Worm (Caenorhabditis elegans) whole organism, L3 larva: ENCODE results near the gene gck-4.

Source experiments
- R02D3.7 ChIP-seq: fragments of 150-350 bp; optimal IDR thresholded peaks from 2 replicates; lab custom pipeline; 2014; ENCODE audit warnings: missing biosample characterization, missing genetic modification characterization
- ZK546.5 ChIP-seq: sonication (generic microtip); optimal IDR thresholded peaks from 2 replicates; lab custom pipeline; 2017; ENCODE audit warnings: missing biosample characterization, missing genetic modification characterization
- aly-2 ChIP-seq: fragments of 150-350 bp; optimal IDR thresholded peaks from 2 replicates; lab custom pipeline; 2014; ENCODE audit warnings: missing biosample characterization, missing genetic modification characterization
- ama-1 ChIP-seq: fragments of 150-350 bp; optimal IDR thresholded peaks from 2 replicates; lab custom pipeline; 2018
- ceh-16 ChIP-seq: sonication (generic microtip); optimal IDR thresholded peaks from 2 replicates; lab custom pipeline; 2017; ENCODE audit warnings: missing biosample characterization, missing genetic modification characterization
- ceh-28 ChIP-seq: fragments of 150-350 bp; optimal IDR thresholded peaks from 2 replicates; lab custom pipeline; 2014; ENCODE audit warnings: missing biosample characterization, missing genetic modification reagents, missing genetic modification characterization
- ceh-82 ChIP-seq: fragments of 150-350 bp; optimal IDR thresholded peaks from 2 replicates; lab custom pipeline; 2014; ENCODE audit warnings: missing biosample characterization, missing genetic modification characterization
- ceh-9 ChIP-seq: sonication (generic microtip); optimal IDR thresholded peaks from 2 replicates; lab custom pipeline; 2018; ENCODE audit warnings: missing biosample characterization, missing genetic modification characterization
- daf-12 ChIP-seq: fragments of 150-350 bp; optimal IDR thresholded peaks from 2 replicates; lab custom pipeline; 2014; ENCODE audit warnings: missing biosample characterization, missing genetic modification reagents, missing genetic modification characterization
- egl-27 ChIP-seq: sonication (generic microtip); optimal IDR thresholded peaks from 4 replicates; lab custom pipeline; 2017; ENCODE audit warnings: missing biosample characterization, missing genetic modification reagents, missing genetic modification characterization
- egl-5 ChIP-seq: fragments of 150-350 bp; optimal IDR thresholded peaks from 2 replicates; lab custom pipeline; 2017; ENCODE audit warnings: missing biosample characterization, missing genetic modification reagents, missing genetic modification characterization, inconsistent platforms
- elt-1 ChIP-seq: fragments of 150-350 bp; optimal IDR thresholded peaks from 2 replicates; lab custom pipeline; 2014; ENCODE audit warnings: missing biosample characterization, missing genetic modification characterization
- elt-2 ChIP-seq: sonication (generic microtip); optimal IDR thresholded peaks from 2 replicates; lab custom pipeline; 2016; ENCODE audit warnings: missing genetic modification reagents, mild to moderate bottlenecking, missing genetic modification characterization, missing compliant biosample characterization
- elt-3 ChIP-seq, 3 experiments: fragments of 150-350 bp in 1 of 3; sonication (generic microtip) in 2 of 3; optimal IDR thresholded peaks; 2 replicates in 2 of 3; 4 replicates in 1 of 3; lab custom pipeline; 2014 to 2017; ENCODE audit warnings: missing biosample characterization in 3 of 3, missing genetic modification characterization in 3 of 3
- eor-1 ChIP-seq, 2 experiments: fragments of 150-350 bp; optimal IDR thresholded peaks; 2 replicates each; lab custom pipeline; 2014 to 2018; ENCODE audit warnings: missing biosample characterization in 2 of 2, missing genetic modification characterization in 2 of 2
- fkh-10 ChIP-seq: sonication (generic microtip); optimal IDR thresholded peaks from 2 replicates; lab custom pipeline; 2017; ENCODE audit warnings: missing biosample characterization, missing genetic modification reagents, missing genetic modification characterization
- fkh-2 ChIP-seq: fragments of 150-350 bp; optimal IDR thresholded peaks from 2 replicates; lab custom pipeline; 2014; ENCODE audit warnings: missing biosample characterization, missing genetic modification reagents, missing genetic modification characterization
- fos-1 ChIP-seq: fragments of 150-350 bp; optimal IDR thresholded peaks from 2 replicates; lab custom pipeline; 2014; ENCODE audit warnings: missing biosample characterization, missing genetic modification characterization
- hmg-11 ChIP-seq: sonication (generic microtip); optimal IDR thresholded peaks from 2 replicates; lab custom pipeline; 2016; ENCODE audit warnings: missing genetic modification characterization, missing compliant biosample characterization
- jun-1 ChIP-seq: fragments of 150-350 bp; optimal IDR thresholded peaks from 2 replicates; lab custom pipeline; 2014; ENCODE audit warnings: missing biosample characterization, missing genetic modification reagents, missing genetic modification characterization
- lin-15B ChIP-seq: fragments of 150-350 bp; optimal IDR thresholded peaks from 2 replicates; lab custom pipeline; 2014; ENCODE audit warnings: missing biosample characterization, missing genetic modification characterization
- lin-39 ChIP-seq: fragments of 150-350 bp; optimal IDR thresholded peaks from 2 replicates; lab custom pipeline; 2018; ENCODE audit warnings: missing biosample characterization, missing genetic modification reagents, missing genetic modification characterization
- lsy-12 ChIP-seq: sonication (generic microtip); optimal IDR thresholded peaks from 2 replicates; lab custom pipeline; 2016; ENCODE audit warnings: mild to moderate bottlenecking, missing genetic modification characterization, missing compliant biosample characterization
- mdl-1 ChIP-seq: fragments of 150-350 bp; optimal IDR thresholded peaks from 2 replicates; lab custom pipeline; 2014; ENCODE audit warnings: missing biosample characterization, missing genetic modification characterization
- mml-1 ChIP-seq: fragments of 150-350 bp; sonication (generic microtip); optimal IDR thresholded peaks from 3 replicates; lab custom pipeline; 2014; ENCODE audit warnings: missing biosample characterization, missing genetic modification characterization
- nfya-1 ChIP-seq: sonication (generic microtip); optimal IDR thresholded peaks from 2 replicates; lab custom pipeline; 2017; ENCODE audit warnings: missing genetic modification characterization, mild to moderate bottlenecking, missing compliant biosample characterization, antibody characterized with exemption, moderate library complexity; ENCODE audit not compliant: insufficient read depth
- nhr-11 ChIP-seq: fragments of 150-350 bp; optimal IDR thresholded peaks from 2 replicates; lab custom pipeline; 2014; ENCODE audit warnings: missing biosample characterization, missing genetic modification characterization
- nhr-12 ChIP-seq: fragments of 150-350 bp; optimal IDR thresholded peaks from 2 replicates; lab custom pipeline; 2014; ENCODE audit warnings: missing biosample characterization, missing genetic modification characterization
- nhr-23 ChIP-seq: fragments of 150-350 bp; optimal IDR thresholded peaks from 2 replicates; lab custom pipeline; 2014; ENCODE audit warnings: missing biosample characterization, missing genetic modification reagents, missing genetic modification characterization
- nhr-237 ChIP-seq: fragments of 150-350 bp; optimal IDR thresholded peaks from 2 replicates; lab custom pipeline; 2014; ENCODE audit warnings: missing biosample characterization, missing genetic modification characterization
- nhr-25 ChIP-seq: sonication (generic microtip); optimal IDR thresholded peaks from 2 replicates; lab custom pipeline; 2017; ENCODE audit warnings: missing biosample characterization, missing genetic modification characterization
- nhr-28 ChIP-seq: fragments of 150-350 bp; optimal IDR thresholded peaks from 2 replicates; lab custom pipeline; 2014; ENCODE audit warnings: missing biosample characterization, missing genetic modification characterization
- nhr-43 ChIP-seq: sonication (generic microtip); optimal IDR thresholded peaks from 2 replicates; lab custom pipeline; 2016; ENCODE audit warnings: mild to moderate bottlenecking, missing genetic modification characterization, missing compliant biosample characterization; ENCODE audit not compliant: poor library complexity, severe bottlenecking
- nhr-67 ChIP-seq: fragments of 150-350 bp; optimal IDR thresholded peaks from 2 replicates; lab custom pipeline; 2014; ENCODE audit warnings: missing biosample characterization, missing genetic modification characterization
- nhr-76 ChIP-seq: fragments of 150-350 bp; sonication (generic microtip); optimal IDR thresholded peaks from 5 replicates; lab custom pipeline; 2014; ENCODE audit warnings: missing biosample characterization, missing genetic modification characterization
- nhr-77 ChIP-seq: fragments of 150-350 bp; optimal IDR thresholded peaks from 2 replicates; lab custom pipeline; 2014; ENCODE audit warnings: missing biosample characterization, missing genetic modification characterization
- pha-4 ChIP-seq: fragments of 150-350 bp; optimal IDR thresholded peaks from 2 replicates; lab custom pipeline; 2014; ENCODE audit warnings: missing biosample characterization, missing genetic modification reagents, missing genetic modification characterization
- pqm-1 ChIP-seq: fragments of 150-350 bp; optimal IDR thresholded peaks from 2 replicates; lab custom pipeline; 2017; ENCODE audit warnings: missing biosample characterization, missing genetic modification characterization, inconsistent platforms
- sea-2 ChIP-seq: fragments of 150-350 bp; sonication (generic microtip); optimal IDR thresholded peaks from 4 replicates; lab custom pipeline; 2014; ENCODE audit warnings: missing biosample characterization, missing genetic modification reagents, missing genetic modification characterization
- skn-1 ChIP-seq: fragments of 150-350 bp; optimal IDR thresholded peaks from 2 replicates; lab custom pipeline; 2014; ENCODE audit warnings: missing biosample characterization, missing genetic modification characterization
- snpc-4 ChIP-seq: fragments of 150-350 bp; optimal IDR thresholded peaks from 2 replicates; lab custom pipeline; 2014; ENCODE audit warnings: missing biosample characterization, missing genetic modification characterization
- tbx-2 ChIP-seq: sonication (generic microtip); optimal IDR thresholded peaks from 2 replicates; lab custom pipeline; 2016; ENCODE audit warnings: mild to moderate bottlenecking, missing genetic modification characterization, missing compliant biosample characterization
- unc-39 ChIP-seq: sonication (generic microtip); optimal IDR thresholded peaks from 4 replicates; lab custom pipeline; 2017; ENCODE audit warnings: missing biosample characterization, missing genetic modification characterization
- unc-62 ChIP-seq: fragments of 150-350 bp; sonication (generic microtip); optimal IDR thresholded peaks from 4 replicates; lab custom pipeline; 2014; ENCODE audit warnings: missing biosample characterization, missing genetic modification reagents, missing genetic modification characterization
- zag-1 ChIP-seq: fragments of 150-350 bp; optimal IDR thresholded peaks from 2 replicates; lab custom pipeline; 2014; ENCODE audit warnings: missing biosample characterization, missing genetic modification characterization
- ztf-11 ChIP-seq: fragments of 150-350 bp; optimal IDR thresholded peaks from 2 replicates; lab custom pipeline; 2014; ENCODE audit warnings: missing biosample characterization, missing genetic modification characterization
- ztf-4 ChIP-seq: fragments of 150-350 bp; optimal IDR thresholded peaks from 2 replicates; lab custom pipeline; 2014; ENCODE audit warnings: missing biosample characterization, missing genetic modification characterization

Gene gck-4

ce11 chrX:13726874-13727343 lies 49.9 kb downstream of the gck-4 start, which contains the start of gene pix-1:
Gene pix-1 (plus strand): TSS chrX:13727293.
- TF ChIP-seq skn-1 (tag; lab: Kevin White, UChicago) (no peak), elt-2 (tag; lab: Kevin White, UChicago) (peak; percentile 20), ceh-9 (tag; lab: Kevin White, UChicago) (no peak), unc-39 (tag; lab: Kevin White, UChicago) (no peak), nhr-23 (tag; lab: Kevin White, UChicago) (peak; percentile 59), nhr-25 (tag; lab: Kevin White, UChicago) (peak; percentile 46), lin-39 (peak; percentile 79), ceh-82 (no peak), nhr-28 (tag; lab: Kevin White, UChicago) (no peak), pqm-1 (tag; lab: Kevin White, UChicago) (peak; percentile 9), ztf-4 (tag; lab: Kevin White, UChicago) (no peak), sea-2 (GFP tag; lab: Kevin White, UChicago) (no peak), nhr-76 (tag; lab: Kevin White, UChicago) (no peak), hmg-11 (tag; lab: Kevin White, UChicago) (peak; percentile 88), aly-2 (tag; lab: Kevin White, UChicago) (no peak), mdl-1 (tag; lab: Kevin White, UChicago) (no peak), nhr-12 (no peak), elt-1 (tag; lab: Kevin White, UChicago) (no peak), mml-1 (tag; lab: Kevin White, UChicago) (no peak), fkh-2 (tag; lab: Kevin White, UChicago) (no peak), ztf-11 (tag; lab: Kevin White, UChicago) (no peak), egl-5 (peak; percentile 27), zag-1 (tag; lab: Kevin White, UChicago) (no peak), ama-1 (lab: Kevin White, UChicago) (no peak), egl-27 (tag; lab: Kevin White, UChicago) (no peak), unc-62 (no peak), tbx-2 (tag; lab: Kevin White, UChicago) (no peak), ceh-16 (tag; lab: Kevin White, UChicago) (no peak), lin-15B (tag; lab: Kevin White, UChicago) (peak; percentile 44), daf-12 (tag; lab: Kevin White, UChicago) (no peak), fos-1 (tag; lab: Kevin White, UChicago) (no peak), eor-1 (tag; optimal IDR thresholded peaks at IDR 0.05; lab: Kevin White, UChicago) (no peak), nhr-67 (tag; lab: Kevin White, UChicago) (no peak), nhr-43 (tag; lab: Kevin White, UChicago) (peak; percentile 53), fkh-10 (GFP tag; lab: Kevin White, UChicago) (no peak), ZK546.5 (no peak), pha-4 (tag; lab: Kevin White, UChicago) (peak; percentile 90), jun-1 (no peak), snpc-4 (peak; percentile 68), nhr-11 (tag; lab: Kevin White, UChicago) (no peak), elt-3 (tag; optimal IDR thresholded peaks at IDR 0.05; lab: Kevin White, UChicago) (no peak), lsy-12 (tag; lab: Kevin White, UChicago) (no peak), nhr-77 (tag; lab: Kevin White, UChicago) (no peak), ceh-28 (tag; lab: Kevin White, UChicago) (peak; percentile 50), nhr-237 (tag; lab: Kevin White, UChicago) (no peak), nfya-1 (peak; percentile 56), R02D3.7 (tag; lab: Kevin White, UChicago) (no peak)
